Worm (Caenorhabditis elegans): ENCODE results near the gene C07G1.7.

DNA sequence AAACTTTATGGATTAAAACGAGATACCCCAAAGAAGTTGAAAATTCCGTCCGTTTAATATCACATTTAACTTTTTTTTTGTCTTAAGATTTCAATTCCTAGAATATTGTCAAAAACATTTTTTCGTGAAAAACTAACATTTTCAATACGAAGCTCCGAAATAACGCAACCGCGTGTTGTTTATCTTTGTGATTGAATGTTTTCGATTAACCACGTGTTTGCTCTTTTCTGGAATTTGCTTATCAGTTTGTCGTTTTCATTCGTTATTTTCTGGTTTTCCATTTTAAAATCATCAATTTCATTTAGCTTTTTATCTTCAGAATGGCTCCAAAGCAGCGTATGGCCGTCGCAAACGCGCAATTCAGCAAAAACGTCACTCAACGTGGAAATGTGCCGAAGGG, 13.7 kb upstream of the C07G1.7 start, which contains the start of gene serp-1.2:
- TF ChIP-seq lin-13 (GFP tag; optimal IDR thresholded peaks at IDR 0.05), result no peak
- no peak for TF ChIP-seq nhr-90 (tag; optimal IDR thresholded peaks at IDR 0.05; ENCODE audit: poor library complexity)
- no peak for TF ChIP-seq snpc-4 (tag; optimal IDR thresholded peaks at IDR 0.05)
- TF ChIP-seq ztf-4 (tag; optimal IDR thresholded peaks at IDR 0.05), result no peak
- TF ChIP-seq grh-1 (GFP tag; IDR thresholded peaks at IDR 0.05), result no peak
- TF ChIP-seq pqm-1 (tag; optimal IDR thresholded peaks at IDR 0.05), result no peak
